Fruit fly (Drosophila melanogaster): ENCODE measurements around the gene Grip.

- TF ChIP-seq dmrt93B (GFP tag; optimal IDR thresholded peaks at IDR 0.05), result peak; percentile 57
- peak in 1 of 2 experiments; percentile 89 for TF ChIP-seq foxo (GFP tag; optimal IDR thresholded peaks at IDR 0.05)
- no peak for TF ChIP-seq lola (GFP tag; optimal IDR thresholded peaks at IDR 0.05)
- peak; percentile 66 for TF ChIP-seq psq (GFP tag; optimal IDR thresholded peaks at IDR 0.05)
- TF ChIP-seq jim (GFP tag; optimal IDR thresholded peaks at IDR 0.05), result no peak
- peak; percentile 85 for TF ChIP-seq HLH106 (tag; optimal IDR thresholded peaks at IDR 0.05)
- no peak for TF ChIP-seq Mio (GFP tag; optimal IDR thresholded peaks at IDR 0.05)
- no peak for TF ChIP-seq pan (optimal IDR thresholded peaks at IDR 0.05)
- peak; percentile 29 for TF ChIP-seq Jra (GFP tag; optimal IDR thresholded peaks at IDR 0.05)
- TF ChIP-seq CG32264 (GFP tag; optimal IDR thresholded peaks at IDR 0.05), result peak; percentile 62
- no peak for TF ChIP-seq usp (GFP tag; optimal IDR thresholded peaks at IDR 0.05)
- no peak for TF ChIP-seq Vsx2 (GFP tag; optimal IDR thresholded peaks at IDR 0.05; ENCODE audit: partially characterized antibody)
- TF ChIP-seq OdsH (GFP tag; optimal IDR thresholded peaks at IDR 0.05), result peak; percentile 78
These were observed 54.2 kb downstream of the Grip start for dm6 chrX:6020254-6020653.

All from whole organism, wandering third instar larva.